Fruit fly (Drosophila melanogaster) whole organism, embryonic: ENCODE data around the gene opa.

Source experiments
- Ada2b ChIP-seq: fragments of 200-800 bp; sonication (Bioruptor generic); IDR thresholded peaks from 2 replicates; pipeline ENCODE4 v1.3.6; 2022; ENCODE audit warnings: missing biosample characterization, missing genetic modification characterization
- B-H1 ChIP-seq: fragments of 200-800 bp; sonication (Bioruptor generic); IDR thresholded peaks from 3 replicates; pipeline ENCODE4 v1.3.6; 2022; ENCODE audit warnings: missing biosample characterization, missing genetic modification characterization
- CG10209 ChIP-seq: fragments of 200-800 bp; sonication (Bioruptor generic); optimal IDR thresholded peaks from 3 replicates; lab custom pipeline; 2017; ENCODE audit warnings: missing biosample characterization, mild to moderate bottlenecking, missing genetic modification characterization, missing genetic modification reagents
- CG10565 ChIP-seq: fragments of 200-800 bp; sonication (Bioruptor generic); optimal IDR thresholded peaks from 3 replicates; lab custom pipeline; 2016; ENCODE audit warnings: missing biosample characterization, mild to moderate bottlenecking, missing genetic modification characterization
- CG11696 ChIP-seq: fragments of 200-800 bp; sonication (Bioruptor generic); IDR thresholded peaks from 2 replicates; pipeline ENCODE4 v1.3.6; 2022; ENCODE audit warnings: missing biosample characterization, missing genetic modification characterization
- CG1233 ChIP-seq: fragments of 200-800 bp; sonication (Bioruptor generic); optimal IDR thresholded peaks from 4 replicates; lab custom pipeline; 2018; ENCODE audit warnings: missing biosample characterization, mild to moderate bottlenecking, missing genetic modification characterization
- CG12942 ChIP-seq: fragments of 200-800 bp; sonication (Bioruptor generic); optimal IDR thresholded peaks from 3 replicates; lab custom pipeline; 2016; ENCODE audit warnings: missing biosample characterization, missing genetic modification characterization
- CG1529 ChIP-seq: fragments of 200-800 bp; sonication (Bioruptor generic); optimal IDR thresholded peaks from 3 replicates; lab custom pipeline; 2018; ENCODE audit warnings: missing biosample characterization, missing genetic modification characterization
- CG15601 ChIP-seq: fragments of 200-800 bp; sonication (Bioruptor generic); optimal IDR thresholded peaks from 3 replicates; lab custom pipeline; 2019; ENCODE audit warnings: missing biosample characterization, mild to moderate bottlenecking, missing genetic modification characterization, moderate library complexity
- CG1647 ChIP-seq: fragments of 200-800 bp; sonication (Bioruptor generic); optimal IDR thresholded peaks from 3 replicates; lab custom pipeline; 2016; ENCODE audit warnings: missing biosample characterization, missing genetic modification characterization
- CG17802 ChIP-seq: fragments of 200-800 bp; sonication (Bioruptor generic); optimal IDR thresholded peaks from 2 replicates; lab custom pipeline; 2018; ENCODE audit warnings: missing biosample characterization, mild to moderate bottlenecking, missing genetic modification characterization, moderate library complexity
- CG2129 ChIP-seq: fragments of 200-800 bp; sonication (Bioruptor generic); IDR thresholded peaks from 2 replicates; pipeline ENCODE4 v1.3.6; 2022; ENCODE audit warnings: missing biosample characterization, missing genetic modification characterization; ENCODE audit not compliant: partially characterized antibody
- CG3163 ChIP-seq: fragments of 200-800 bp; sonication (Bioruptor generic); optimal IDR thresholded peaks from 3 replicates; lab custom pipeline; 2016; ENCODE audit warnings: missing biosample characterization, missing genetic modification characterization
- CG6765 ChIP-seq: fragments of 200-800 bp; sonication (Bioruptor generic); optimal IDR thresholded peaks from 3 replicates; lab custom pipeline; 2017; ENCODE audit warnings: missing biosample characterization, mild to moderate bottlenecking, missing genetic modification characterization
- CG8089 ChIP-seq: fragments of 200-800 bp; sonication (Bioruptor generic); optimal IDR thresholded peaks from 3 replicates; lab custom pipeline; 2016; ENCODE audit warnings: missing biosample characterization, missing genetic modification characterization
- CG8388 ChIP-seq: fragments of 200-800 bp; sonication (Bioruptor generic); optimal IDR thresholded peaks from 2 replicates; lab custom pipeline; 2019; ENCODE audit warnings: missing biosample characterization, mild to moderate bottlenecking, missing genetic modification characterization, moderate library complexity
- CG9797 ChIP-seq: fragments of 200-800 bp; sonication (Bioruptor generic); optimal IDR thresholded peaks from 3 replicates; lab custom pipeline; 2018; ENCODE audit warnings: missing biosample characterization, mild to moderate bottlenecking, missing genetic modification characterization
- Camta ChIP-seq: fragments of 200-800 bp; sonication (Bioruptor generic); optimal IDR thresholded peaks from 2 replicates; lab custom pipeline; 2016; ENCODE audit warnings: missing biosample characterization, missing genetic modification characterization
- Chrac-16 ChIP-seq: fragments of 200-800 bp; sonication (Bioruptor generic); optimal IDR thresholded peaks from 3 replicates; lab custom pipeline; 2016; ENCODE audit warnings: missing biosample characterization, missing genetic modification characterization
- Fer1 ChIP-seq: fragments of 200-800 bp; sonication (Bioruptor generic); optimal IDR thresholded peaks from 2 replicates; lab custom pipeline; 2017; ENCODE audit warnings: missing biosample characterization, mild to moderate bottlenecking, missing genetic modification characterization
- GATAe ChIP-seq: fragments of 200-800 bp; sonication (Bioruptor generic); conservative IDR thresholded peaks from 2 replicates; pipeline ENCODE4 v1.3.6; 2022; ENCODE audit warnings: missing biosample characterization, missing genetic modification characterization
- HLHmδ ChIP-seq: fragments of 200-800 bp; sonication (Bioruptor generic); optimal IDR thresholded peaks from 2 replicates; lab custom pipeline; 2018; ENCODE audit warnings: missing biosample characterization, mild to moderate bottlenecking, missing genetic modification characterization, moderate library complexity
- Hr78 ChIP-seq, 2 experiments: fragments of 200-800 bp in 1 of 2; fragments of >200 bp in 1 of 2; sonication (Bioruptor generic) in 1 of 2; optimal IDR thresholded peaks; 2 replicates each; lab custom pipeline; 2017 to 2019; ENCODE audit warnings: missing biosample characterization in 2 of 2, missing genetic modification characterization in 2 of 2, mild to moderate bottlenecking in 1 of 2, moderate library complexity in 1 of 2
- Lhr ChIP-seq: fragments of 200-800 bp; sonication (Bioruptor generic); optimal IDR thresholded peaks from 3 replicates; lab custom pipeline; 2017; ENCODE audit warnings: mild to moderate bottlenecking, missing biosample characterization, missing genetic modification reagents, missing genetic modification characterization
- Mad ChIP-seq: fragments of 200-800 bp; sonication (Bioruptor generic); optimal IDR thresholded peaks from 2 replicates; lab custom pipeline; 2016; ENCODE audit warnings: missing biosample characterization, missing genetic modification characterization
- NK7.1 ChIP-seq: fragments of 200-800 bp; sonication (Bioruptor generic); optimal IDR thresholded peaks from 3 replicates; lab custom pipeline; 2016; ENCODE audit warnings: missing biosample characterization, missing genetic modification characterization
- Rx ChIP-seq: fragments of 200-800 bp; sonication (Bioruptor generic); IDR thresholded peaks from 2 replicates; pipeline ENCODE4 v1.3.6; 2022; ENCODE audit warnings: missing biosample characterization, missing genetic modification characterization
- Sin3A ChIP-seq: fragments of >200 bp; optimal IDR thresholded peaks from 2 replicates; lab custom pipeline; 2018
- ara ChIP-seq: fragments of 200-800 bp; sonication (Bioruptor generic); IDR thresholded peaks from 2 replicates; pipeline ENCODE4 v1.3.6; 2022; ENCODE audit warnings: missing biosample characterization, missing genetic modification characterization
- bbx ChIP-seq: fragments of 200-800 bp; sonication (Bioruptor generic); IDR thresholded peaks from 2 replicates; pipeline ENCODE4 v1.3.6; 2022; ENCODE audit warnings: missing biosample characterization, missing genetic modification characterization; ENCODE audit not compliant: partially characterized antibody
- bowl ChIP-seq: fragments of 200-800 bp; sonication (Bioruptor generic); IDR thresholded peaks from 2 replicates; pipeline ENCODE4 v1.3.6; 2022; ENCODE audit warnings: missing biosample characterization, missing genetic modification characterization
- chm ChIP-seq: fragments of 200-800 bp; sonication (Bioruptor generic); IDR thresholded peaks from 2 replicates; pipeline ENCODE4 v1.3.6; 2022; ENCODE audit warnings: missing biosample characterization, missing genetic modification characterization
- dysf ChIP-seq: fragments of 200-800 bp; sonication (Bioruptor generic); IDR thresholded peaks from 3 replicates; pipeline ENCODE4 v1.3.6; 2022; ENCODE audit warnings: missing biosample characterization, missing genetic modification characterization
- eve ChIP-seq, 2 experiments: fragments of >200 bp; optimal IDR thresholded peaks; 2 replicates each; lab custom pipeline; 2017; ENCODE audit warnings: missing biosample characterization in 2 of 2, missing genetic modification characterization in 2 of 2
- fd96Cb ChIP-seq: fragments of 200-800 bp; sonication (Bioruptor generic); optimal IDR thresholded peaks from 2 replicates; lab custom pipeline; 2018; ENCODE audit warnings: missing biosample characterization, mild to moderate bottlenecking, missing genetic modification characterization, moderate library complexity
- gfzf ChIP-seq: fragments of 200-800 bp; sonication (Bioruptor generic); optimal IDR thresholded peaks from 2 replicates; lab custom pipeline; 2016; ENCODE audit warnings: missing biosample characterization, mild to moderate bottlenecking, missing genetic modification characterization, moderate library complexity
- hbn ChIP-seq: fragments of 200-800 bp; sonication (Bioruptor generic); IDR thresholded peaks from 2 replicates; pipeline ENCODE4 v1.3.6; 2022; ENCODE audit warnings: missing biosample characterization, missing genetic modification characterization; ENCODE audit not compliant: partially characterized antibody
- hkb ChIP-seq, 2 experiments: fragments of 200-800 bp in 1 of 2; fragments of >200 bp in 1 of 2; sonication (Bioruptor generic) in 1 of 2; IDR thresholded peaks in 1 of 2; optimal IDR thresholded peaks in 1 of 2; 2 replicates each; pipeline versions ENCODE4 v1.3.6 to Lab custom; 2017 to 2022; ENCODE audit warnings: missing biosample characterization in 1 of 2, missing genetic modification characterization in 1 of 2
- kni ChIP-seq: fragments of 200-800 bp; sonication (Bioruptor generic); optimal IDR thresholded peaks from 3 replicates; lab custom pipeline; 2017; ENCODE audit warnings: mild to moderate bottlenecking, missing biosample characterization, missing genetic modification reagents, missing genetic modification characterization
- maf-S ChIP-seq: fragments of 200-800 bp; sonication (Bioruptor generic); optimal IDR thresholded peaks from 2 replicates; lab custom pipeline; 2016; ENCODE audit warnings: missing biosample characterization, missing genetic modification characterization
- schlank ChIP-seq: fragments of 200-800 bp; sonication (Bioruptor generic); optimal IDR thresholded peaks from 2 replicates; lab custom pipeline; 2018; ENCODE audit warnings: missing biosample characterization, mild to moderate bottlenecking, missing genetic modification characterization
- sens ChIP-seq: fragments of 200-800 bp; sonication (Bioruptor generic); peaks from one replicate; lab custom pipeline; 2016; ENCODE audit warnings: missing biosample characterization, missing genetic modification characterization
- sr ChIP-seq: fragments of 200-800 bp; sonication (Bioruptor generic); IDR thresholded peaks from 3 replicates; pipeline ENCODE4 v1.3.6; 2022; ENCODE audit warnings: missing biosample characterization, missing genetic modification characterization
- tna ChIP-seq: fragments of 200-800 bp; sonication (Bioruptor generic); IDR thresholded peaks from 2 replicates; pipeline ENCODE4 v1.3.6; 2022; ENCODE audit warnings: missing biosample characterization, missing genetic modification characterization; ENCODE audit not compliant: partially characterized antibody
- trh ChIP-seq: fragments of 200-800 bp; sonication (Bioruptor generic); optimal IDR thresholded peaks from 2 replicates; lab custom pipeline; 2016; ENCODE audit warnings: missing biosample characterization, missing genetic modification characterization
- yki ChIP-seq: fragments of >200 bp; optimal IDR thresholded peaks from 3 replicates; lab custom pipeline; 2018
- z ChIP-seq: fragments of 200-800 bp; sonication (Bioruptor generic); IDR thresholded peaks from 3 replicates; pipeline ENCODE4 v1.3.6; 2022; ENCODE audit warnings: missing biosample characterization, missing genetic modification characterization
- zf30C ChIP-seq: fragments of 200-800 bp; sonication (Bioruptor generic); optimal IDR thresholded peaks from 3 replicates; lab custom pipeline; 2018; ENCODE audit warnings: missing biosample characterization, mild to moderate bottlenecking, missing genetic modification characterization
- zfh2 ChIP-seq: fragments of 200-800 bp; sonication (Bioruptor generic); optimal IDR thresholded peaks from 2 replicates; lab custom pipeline; 2016; ENCODE audit warnings: missing biosample characterization, missing genetic modification characterization

Gene opa

DNA sequence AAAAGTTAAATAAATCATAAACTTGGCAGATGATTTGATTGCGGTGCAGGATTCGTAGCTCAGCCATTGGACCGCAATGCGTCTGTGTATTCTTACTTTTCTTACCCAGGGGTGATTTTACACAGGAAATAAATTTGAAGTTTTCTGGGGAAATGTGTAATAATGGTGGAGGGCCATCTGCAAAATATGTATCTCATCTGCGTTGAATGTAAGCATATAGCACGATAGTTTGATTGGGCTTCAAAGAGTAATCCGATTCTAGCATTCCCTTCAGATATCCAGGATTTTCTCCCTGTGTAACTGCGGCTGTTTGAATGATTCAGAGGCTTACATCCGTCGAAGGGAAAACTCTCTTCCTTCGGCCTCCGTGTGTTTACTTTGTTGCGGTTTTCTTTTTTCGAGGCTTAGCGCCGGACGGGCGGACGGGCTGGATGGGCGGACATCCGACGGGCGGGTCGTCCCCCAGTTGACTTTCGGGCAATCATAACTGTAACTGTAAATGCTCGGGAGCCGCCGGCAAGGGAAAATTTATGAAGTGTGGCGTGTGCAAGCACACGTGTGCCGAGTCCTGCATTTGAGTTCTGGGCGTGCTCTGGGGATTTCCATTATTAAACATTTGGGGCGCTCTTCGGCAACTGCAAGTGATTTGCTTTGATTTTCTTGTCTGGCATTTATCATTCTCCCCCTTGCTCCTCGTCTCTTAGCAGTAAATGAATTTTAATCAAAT, 33.6 kb downstream of the opa start (continued):
- TF ChIP-seq Lhr (GFP tag; lab: Kevin White, UChicago) (peak; percentile 46), bowl (no peak), fd96Cb (tag; lab: Kevin White, UChicago) (peak; percentile 78), ara (GFP tag; lab: Robert Waterston, UW) (peak; percentile 80), CG1233 (GFP tag; lab: Kevin White, UChicago) (peak; percentile 63), CG11696 (GFP tag; lab: Robert Waterston, UW) (peak; percentile 36; the same call in 1 of the 2 replicates), z (GFP tag; lab: Robert Waterston, UW) (no peak), zf30C (GFP tag; lab: Kevin White, UChicago) (peak; percentile 73), Fer1 (GFP tag; lab: Kevin White, UChicago) (no peak), sr (GFP tag; lab: Robert Waterston, UW) (no peak), maf-S (GFP tag; lab: Kevin White, UChicago) (peak; percentile 29), gfzf (GFP tag; lab: Kevin White, UChicago) (no peak), Sin3A (lab: Kevin White, UChicago) (no peak), NK7.1 (GFP tag; lab: Kevin White, UChicago) (no peak), bbx (GFP tag; lab: Robert Waterston, UW) (no peak), CG1647 (GFP tag; lab: Kevin White, UChicago) (peak; percentile 32), CG6765 (GFP tag; lab: Kevin White, UChicago) (no peak), chm (GFP tag; lab: Robert Waterston, UW) (0 out of 2 replicates have a peak, but pooled peaks have one; percentile 41), GATAe (GFP tag; lab: Robert Waterston, UW) (no peak), yki (lab: Kevin White, UChicago) (no peak), CG3163 (GFP tag; lab: Kevin White, UChicago) (peak; percentile 20), Chrac-16 (GFP tag; lab: Kevin White, UChicago) (peak; percentile 66), hkb (optimal IDR thresholded peaks at IDR 0.05; lab: Kevin White, UChicago) (no peak), hkb (GFP tag; IDR thresholded peaks at IDR 0.05; lab: Robert Waterston, UW) (peak; percentile 35; the same call in 1 of the 2 replicates), Rx (GFP tag; lab: Robert Waterston, UW) (peak; percentile 49), hbn (GFP tag; lab: Robert Waterston, UW) (no peak), CG10209 (GFP tag; lab: Kevin White, UChicago) (peak; percentile 70), Ada2b (GFP tag; lab: Robert Waterston, UW) (peak; percentile 46; the same call in 1 of the 2 replicates), CG15601 (tag; lab: Kevin White, UChicago) (peak; percentile 69), tna (GFP tag; lab: Robert Waterston, UW) (no peak), zfh2 (GFP tag; lab: Kevin White, UChicago) (no peak), CG12942 (GFP tag; lab: Kevin White, UChicago) (peak; percentile 42), CG8388 (GFP tag; lab: Kevin White, UChicago) (peak; percentile 65), HLHmδ (GFP tag; lab: Kevin White, UChicago) (no peak), CG1529 (GFP tag; lab: Kevin White, UChicago) (peak; percentile 72), sens (peak; percentile 91), CG8089 (peak; percentile 46), Hr78 (GFP tag; optimal IDR thresholded peaks at IDR 0.05; lab: Kevin White, UChicago) (no peak), kni (GFP tag; lab: Kevin White, UChicago) (no peak), CG2129 (no peak), dysf (GFP tag; lab: Robert Waterston, UW) (peak; percentile 64; the same call in 2 of the 3 replicates), CG17802 (peak; percentile 57), Camta (GFP tag; lab: Kevin White, UChicago) (peak; percentile 61), Mad (peak; percentile 30), CG10565 (GFP tag; lab: Kevin White, UChicago) (peak; percentile 24), trh (GFP tag; lab: Kevin White, UChicago) (no peak), schlank (tag; lab: Kevin White, UChicago) (no peak), eve (GFP tag; optimal IDR thresholded peaks at IDR 0.05; lab: Kevin White, UChicago) (peak in 1 of 2 experiments; percentile 83), CG9797 (GFP tag; lab: Kevin White, UChicago) (no peak), B-H1 (GFP tag; lab: Robert Waterston, UW) (no peak)
